Worm (Caenorhabditis elegans): ENCODE data around the gene C04B4.4.

The C04B4.4 gene

ce11 chrX:12290539-12290938 lies at the start of gene C04B4.4:
C04B4.4 (plus strand) TSS chrX:12290839.
- TF ChIP-seq mls-2 (tag; optimal IDR thresholded peaks at IDR 0.05) (no peak), ztf-11 (tag; optimal IDR thresholded peaks at IDR 0.05) (no peak), bed-3 (GFP tag; optimal IDR thresholded peaks at IDR 0.05) (no peak), M03D4.4 (tag; optimal IDR thresholded peaks at IDR 0.05) (no peak), nhr-12 (tag; optimal IDR thresholded peaks at IDR 0.05) (no peak), lin-13 (tag; optimal IDR thresholded peaks at IDR 0.05) (no peak), snpc-4 (tag; optimal IDR thresholded peaks at IDR 0.05) (no peak), blmp-1 (tag; optimal IDR thresholded peaks at IDR 0.05) (no peak), cnd-1 (tag; optimal IDR thresholded peaks at IDR 0.05) (no peak)

- TF ChIP-seq mep-1 (tag; optimal IDR thresholded peaks at IDR 0.05) (no peak), drap-1 (GFP tag; optimal IDR thresholded peaks at IDR 0.05) (no peak), nhr-237 (tag; optimal IDR thresholded peaks at IDR 0.05) (no peak), tbx-8 (GFP tag; optimal IDR thresholded peaks at IDR 0.05) (no peak), nhr-76 (tag; optimal IDR thresholded peaks at IDR 0.05) (no peak), zip-8 (tag; optimal IDR thresholded peaks at IDR 0.05) (no peak), ceh-43 (GFP tag; optimal IDR thresholded peaks at IDR 0.05) (no peak), blmp-1 (tag; optimal IDR thresholded peaks at IDR 0.05) (no peak), M03D4.4 (tag; optimal IDR thresholded peaks at IDR 0.05) (no peak), ceh-83 (GFP tag; optimal IDR thresholded peaks at IDR 0.05) (no peak), lin-13 (tag; optimal IDR thresholded peaks at IDR 0.05) (no peak), lin-32 (GFP tag; optimal IDR thresholded peaks at IDR 0.05) (no peak), sptf-1 (tag; optimal IDR thresholded peaks at IDR 0.05) (no peak), ham-2 (GFP tag; optimal IDR thresholded peaks at IDR 0.05) (no peak), elt-3 (tag; optimal IDR thresholded peaks at IDR 0.05) (no peak), unc-62 (GFP tag; optimal IDR thresholded peaks at IDR 0.05) (no peak), flh-1 (GFP tag; optimal IDR thresholded peaks at IDR 0.05) (no peak), snpc-4 (tag; optimal IDR thresholded peaks at IDR 0.05) (no peak), nhr-28 (tag; optimal IDR thresholded peaks at IDR 0.05) (no peak), hlh-1 (tag; optimal IDR thresholded peaks at IDR 0.05) (no peak)
Observed at ce11 chrX:12241457-12241856, 49.2 kb upstream of the C04B4.4 start, which contains the start of gene cest-3. cest-3 (plus strand) TSS chrX:12241646.

ce11 chrX:12242902-12243301 lies 47.7 kb upstream of the C04B4.4 start:
- TF ChIP-seq nhr-12 (tag; optimal IDR thresholded peaks at IDR 0.05) = no peak
- no peak for TF ChIP-seq unc-39 (tag; optimal IDR thresholded peaks at IDR 0.05)
- no peak for TF ChIP-seq lsy-2 (tag; optimal IDR thresholded peaks at IDR 0.05)
- TF ChIP-seq elt-1 (tag; optimal IDR thresholded peaks at IDR 0.05; ENCODE audit: borderline replicate concordance, insufficient read depth) = no peak
- TF ChIP-seq hlh-1 (tag; optimal IDR thresholded peaks at IDR 0.05) = no peak
- TF ChIP-seq lin-32 (GFP tag; optimal IDR thresholded peaks at IDR 0.05) = no peak
- no peak for TF ChIP-seq sem-2 (GFP tag; optimal IDR thresholded peaks at IDR 0.05)
- no peak for TF ChIP-seq lin-13 (tag; optimal IDR thresholded peaks at IDR 0.05)
- no peak for TF ChIP-seq nhr-2 (tag; optimal IDR thresholded peaks at IDR 0.05)
- TF ChIP-seq mls-2 (tag; optimal IDR thresholded peaks at IDR 0.05) = no peak
- no peak for TF ChIP-seq sptf-1 (tag; optimal IDR thresholded peaks at IDR 0.05)
- no peak for TF ChIP-seq bed-3 (GFP tag; optimal IDR thresholded peaks at IDR 0.05)
- TF ChIP-seq nhr-237 (tag; optimal IDR thresholded peaks at IDR 0.05) = no peak

- TF ChIP-seq unc-62 (GFP tag; optimal IDR thresholded peaks at IDR 0.05) = peak; percentile 22
- no peak for TF ChIP-seq lin-32 (GFP tag; optimal IDR thresholded peaks at IDR 0.05)
- TF ChIP-seq hlh-1 (tag; optimal IDR thresholded peaks at IDR 0.05) = peak; percentile 91
Observed at ce11 chrX:12248140-12248539, 42.5 kb upstream of the C04B4.4 start.

- TF ChIP-seq M03D4.4 (tag; optimal IDR thresholded peaks at IDR 0.05) (no peak), ces-1 (GFP tag; optimal IDR thresholded peaks at IDR 0.05) (peak; percentile 80)
Observed at ce11 chrX:12252189-12252588, 38.5 kb upstream of the C04B4.4 start.

DNA sequence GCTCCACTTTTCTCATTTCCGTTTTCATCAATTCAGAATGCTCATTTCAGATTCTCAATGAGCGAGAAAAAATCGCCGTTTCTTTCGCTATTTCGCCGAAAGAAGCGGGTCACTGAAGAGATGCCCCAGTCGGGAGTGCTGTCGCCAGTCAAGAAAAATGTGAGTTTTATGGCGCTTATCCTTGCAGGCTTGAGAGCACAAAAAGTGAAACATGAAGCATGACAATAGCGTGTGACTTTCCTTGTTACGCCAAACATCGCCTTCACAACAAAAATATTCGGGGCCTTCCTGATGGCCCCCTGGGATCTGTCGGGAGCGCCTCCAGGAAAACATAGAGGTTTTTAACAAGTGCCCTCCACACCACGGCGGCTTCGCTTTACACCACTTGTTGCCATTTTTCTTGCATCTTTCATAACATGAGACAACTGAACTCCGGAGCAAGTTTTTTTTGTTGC lies 34.0 kb upstream of the C04B4.4 start, which contains the start of gene E01G6.2:
Gene E01G6.2 (plus strand): TSS at position 51 of the 455 bp plus-strand sequence.
- TF ChIP-seq ham-2 (GFP tag; optimal IDR thresholded peaks at IDR 0.05) (no peak), unc-39 (tag; optimal IDR thresholded peaks at IDR 0.05) (no peak), mls-2 (tag; optimal IDR thresholded peaks at IDR 0.05) (no peak), lin-13 (tag; optimal IDR thresholded peaks at IDR 0.05) (no peak), mep-1 (tag; optimal IDR thresholded peaks at IDR 0.05) (no peak), elt-1 (tag; optimal IDR thresholded peaks at IDR 0.05; ENCODE audit: borderline replicate concordance, insufficient read depth) (no peak), drap-1 (GFP tag; optimal IDR thresholded peaks at IDR 0.05) (no peak), elt-3 (tag; optimal IDR thresholded peaks at IDR 0.05) (no peak)
